Worm (Caenorhabditis elegans) whole organism, L1 larva: ENCODE measurements around the gene slc-17.1.

Source experiments
- C16A3.4 ChIP-seq: fragments of 150-350 bp; optimal IDR thresholded peaks from 2 replicates; lab custom pipeline; 2014; ENCODE audit warnings: missing biosample characterization, missing genetic modification characterization
- aha-1 ChIP-seq: fragments of 150-350 bp; optimal IDR thresholded peaks from 2 replicates; lab custom pipeline; 2014; ENCODE audit warnings: missing biosample characterization, missing genetic modification characterization
- ama-1 ChIP-seq: fragments of 150-350 bp; optimal IDR thresholded peaks from 2 replicates; lab custom pipeline; 2014
- egl-27 ChIP-seq, 2 experiments: fragments of 150-350 bp in 1 of 2; sonication (generic microtip); optimal IDR thresholded peaks; 3 replicates each; lab custom pipeline; 2017 to 2018; ENCODE audit warnings: missing biosample characterization in 2 of 2, missing genetic modification characterization in 2 of 2, missing genetic modification reagents in 2 of 2
- fkh-10 ChIP-seq: sonication (generic microtip); optimal IDR thresholded peaks from 2 replicates; lab custom pipeline; 2017; ENCODE audit warnings: missing biosample characterization, missing genetic modification reagents, missing genetic modification characterization
- fos-1 ChIP-seq: fragments of 150-350 bp; optimal IDR thresholded peaks from 2 replicates; lab custom pipeline; 2014; ENCODE audit warnings: missing biosample characterization, missing genetic modification characterization
- hpl-2 ChIP-seq: fragments of 150-350 bp; optimal IDR thresholded peaks from 2 replicates; lab custom pipeline; 2014; ENCODE audit warnings: missing biosample characterization, missing genetic modification reagents, missing genetic modification characterization
- isw-1 ChIP-seq: fragments of 200-800 bp; sonication (Bioruptor generic); IDR thresholded peaks from 2 replicates; pipeline ENCODE4 v1.3.6; 2022; ENCODE audit warnings: missing genetic modification characterization, missing compliant biosample characterization
- nhr-237 ChIP-seq: fragments of 150-350 bp; optimal IDR thresholded peaks from 2 replicates; lab custom pipeline; 2014; ENCODE audit warnings: missing biosample characterization, missing genetic modification characterization
- nhr-76 ChIP-seq: sonication (generic microtip); optimal IDR thresholded peaks from 2 replicates; lab custom pipeline; 2017; ENCODE audit warnings: missing biosample characterization, missing genetic modification characterization
- nhr-77 ChIP-seq: fragments of 150-350 bp; optimal IDR thresholded peaks from 2 replicates; lab custom pipeline; 2014; ENCODE audit warnings: missing biosample characterization, missing genetic modification characterization
- sptf-1 ChIP-seq: fragments of 150-350 bp; optimal IDR thresholded peaks from 2 replicates; lab custom pipeline; 2014; ENCODE audit warnings: missing biosample characterization, missing genetic modification characterization
- swsn-7 ChIP-seq: sonication (generic microtip); optimal IDR thresholded peaks from 2 replicates; lab custom pipeline; 2016; ENCODE audit warnings: missing genetic modification characterization, missing compliant biosample characterization
- unc-62 ChIP-seq: fragments of 150-350 bp; optimal IDR thresholded peaks from 2 replicates; lab custom pipeline; 2014; ENCODE audit warnings: missing biosample characterization, missing genetic modification reagents, missing genetic modification characterization

- TF ChIP-seq C16A3.4 (tag; lab: Kevin White, UChicago) (no peak), unc-62 (no peak), swsn-7 (tag; lab: Kevin White, UChicago) (no peak), sptf-1 (tag; lab: Kevin White, UChicago) (no peak), aha-1 (no peak), isw-1 (GFP tag; lab: Robert Waterston, UW) (no peak), fos-1 (tag; lab: Kevin White, UChicago) (no peak), fkh-10 (GFP tag; lab: Kevin White, UChicago) (no peak), nhr-77 (tag; lab: Kevin White, UChicago) (no peak), hpl-2 (no peak), ama-1 (no peak), egl-27 (tag; optimal IDR thresholded peaks at IDR 0.05; lab: Kevin White, UChicago) (no peak), nhr-237 (tag; lab: Kevin White, UChicago) (no peak), nhr-76 (tag; lab: Kevin White, UChicago) (no peak)
These were observed 40.1 kb downstream of the slc-17.1 start for ce11 chrX:17424595-17424913.
